Worm (Caenorhabditis elegans) whole organism, L1 larva: Measurements from ENCODE around the gene F48F7.3.

ENCODE experiments used
- C34B4.2 ChIP-seq: sonication (generic microtip); optimal IDR thresholded peaks from 2 replicates; lab custom pipeline; 2017; ENCODE audit warnings: mild to moderate bottlenecking, missing genetic modification characterization, missing compliant biosample characterization
- Y116A8C.19 ChIP-seq: sonication (generic microtip); optimal IDR thresholded peaks from 2 replicates; lab custom pipeline; 2016; ENCODE audit warnings: missing compliant biosample characterization, missing genetic modification characterization, borderline replicate concordance
- aha-1 ChIP-seq: fragments of 150-350 bp; optimal IDR thresholded peaks from 2 replicates; lab custom pipeline; 2014; ENCODE audit warnings: missing biosample characterization, missing genetic modification characterization
- ceh-8 ChIP-seq: fragments of 200-800 bp; sonication (Bioruptor generic); optimal IDR thresholded peaks from 2 replicates; lab custom pipeline; 2018; ENCODE audit warnings: mild to moderate bottlenecking, missing genetic modification characterization, moderate library complexity, missing compliant biosample characterization
- ceh-82 ChIP-seq, 3 experiments: fragments of 150-350 bp in 1 of 3; sonication (generic microtip) in 2 of 3; optimal IDR thresholded peaks; 2 replicates each; lab custom pipeline; 2014 to 2017; ENCODE audit warnings: missing biosample characterization in 3 of 3, missing genetic modification characterization in 3 of 3
- ceh-88 ChIP-seq: fragments of 200-800 bp; sonication (Bioruptor generic); IDR thresholded peaks from 2 replicates; pipeline ENCODE4 v1.3.6; 2022; ENCODE audit warnings: missing genetic modification characterization, missing compliant biosample characterization
- ces-1 ChIP-seq: fragments of 150-350 bp; optimal IDR thresholded peaks from 2 replicates; lab custom pipeline; 2014; ENCODE audit warnings: missing biosample characterization, missing genetic modification reagents, missing genetic modification characterization
- dsc-1 ChIP-seq: sonication (generic microtip); optimal IDR thresholded peaks from 2 replicates; lab custom pipeline; 2016; ENCODE audit warnings: mild to moderate bottlenecking, missing genetic modification characterization, missing compliant biosample characterization
- efl-1 ChIP-seq, 4 experiments: fragments of 150-350 bp; optimal IDR thresholded peaks in 3 of 4; peaks in 1 of 4; 1 replicate in 1 of 4; 2 replicates in 3 of 4; lab custom pipeline; 2014; ENCODE audit warnings: missing biosample characterization in 2 of 4, missing genetic modification characterization in 2 of 4, missing genetic modification reagents in 2 of 4
- efl-3 ChIP-seq: fragments of 200-800 bp; sonication (Bioruptor generic); optimal IDR thresholded peaks from 2 replicates; lab custom pipeline; 2018; ENCODE audit warnings: mild to moderate bottlenecking, missing genetic modification characterization, missing compliant biosample characterization
- egl-13 ChIP-seq: sonication (generic microtip); optimal IDR thresholded peaks from 2 replicates; lab custom pipeline; 2016; ENCODE audit warnings: missing genotype, missing genetic modification reagents, missing genetic modification characterization, missing compliant biosample characterization
- egl-27 ChIP-seq, 2 experiments: fragments of 150-350 bp in 1 of 2; sonication (generic microtip); optimal IDR thresholded peaks; 3 replicates each; lab custom pipeline; 2017 to 2018; ENCODE audit warnings: missing biosample characterization in 2 of 2, missing genetic modification characterization in 2 of 2, missing genetic modification reagents in 2 of 2
- elt-3 ChIP-seq, 6 experiments: fragments of 150-350 bp in 1 of 6; sonication (generic microtip); optimal IDR thresholded peaks; 2 replicates each; lab custom pipeline; 2017 to 2018; ENCODE audit warnings: missing biosample characterization in 6 of 6, missing genetic modification characterization in 6 of 6, inconsistent platforms in 1 of 6
- fkh-10 ChIP-seq: sonication (generic microtip); optimal IDR thresholded peaks from 2 replicates; lab custom pipeline; 2017; ENCODE audit warnings: missing biosample characterization, missing genetic modification reagents, missing genetic modification characterization
- fkh-4 ChIP-seq: sonication (generic microtip); optimal IDR thresholded peaks from 2 replicates; lab custom pipeline; 2016; ENCODE audit warnings: missing compliant biosample characterization, missing genetic modification characterization, borderline replicate concordance
- fkh-8 ChIP-seq: sonication (generic microtip); optimal IDR thresholded peaks from 2 replicates; lab custom pipeline; 2016; ENCODE audit warnings: mild to moderate bottlenecking, missing genetic modification characterization, missing compliant biosample characterization
- fos-1 ChIP-seq: fragments of 150-350 bp; optimal IDR thresholded peaks from 2 replicates; lab custom pipeline; 2014; ENCODE audit warnings: missing biosample characterization, missing genetic modification characterization
- hlh-17 ChIP-seq: fragments of 200-800 bp; sonication (Bioruptor generic); optimal IDR thresholded peaks from 2 replicates; lab custom pipeline; 2018; ENCODE audit warnings: missing genetic modification characterization, mild to moderate bottlenecking, missing compliant biosample characterization, moderate library complexity, borderline replicate concordance
- hpl-2 ChIP-seq: fragments of 150-350 bp; optimal IDR thresholded peaks from 2 replicates; lab custom pipeline; 2014; ENCODE audit warnings: missing biosample characterization, missing genetic modification reagents, missing genetic modification characterization
- irx-1 ChIP-seq: sonication (generic microtip); optimal IDR thresholded peaks from 2 replicates; lab custom pipeline; 2016; ENCODE audit warnings: missing genetic modification characterization, missing compliant biosample characterization
- jun-1 ChIP-seq: fragments of 150-350 bp; optimal IDR thresholded peaks from 2 replicates; lab custom pipeline; 2014; ENCODE audit warnings: missing biosample characterization, missing genetic modification reagents, missing genetic modification characterization
- lin-13 ChIP-seq: fragments of 150-350 bp; optimal IDR thresholded peaks from 2 replicates; lab custom pipeline; 2014; ENCODE audit warnings: missing biosample characterization, missing genetic modification reagents, missing genetic modification characterization
- lin-14 ChIP-seq: fragments of 200-800 bp; sonication (Bioruptor generic); optimal IDR thresholded peaks from 2 replicates; lab custom pipeline; 2018; ENCODE audit warnings: mild to moderate bottlenecking, missing genetic modification characterization, moderate library complexity, missing compliant biosample characterization
- lin-35 ChIP-seq, 2 experiments: fragments of 150-350 bp; optimal IDR thresholded peaks; 2 replicates each; lab custom pipeline; 2014; ENCODE audit warnings: missing biosample characterization in 2 of 2, missing genetic modification characterization in 2 of 2, missing genetic modification reagents in 2 of 2
- lin-39 ChIP-seq: fragments of 150-350 bp; optimal IDR thresholded peaks from 2 replicates; lab custom pipeline; 2014; ENCODE audit warnings: missing biosample characterization, missing genetic modification reagents, missing genetic modification characterization
- lsy-2 ChIP-seq, 2 experiments: fragments of 150-350 bp; optimal IDR thresholded peaks; 2 replicates each; lab custom pipeline; 2014; ENCODE audit warnings: missing biosample characterization in 2 of 2, missing genetic modification characterization in 2 of 2
- mab-9 ChIP-seq: fragments of 200-800 bp; sonication (Bioruptor generic); IDR thresholded peaks from 2 replicates; pipeline ENCODE4 v1.3.6; 2022; ENCODE audit warnings: missing genetic modification reagents, missing genetic modification characterization, missing compliant biosample characterization
- nhr-20 ChIP-seq: sonication (generic microtip); optimal IDR thresholded peaks from 2 replicates; lab custom pipeline; 2016; ENCODE audit warnings: mild to moderate bottlenecking, missing genetic modification characterization, missing compliant biosample characterization
- nhr-71 ChIP-seq: sonication (generic microtip); optimal IDR thresholded peaks from 2 replicates; lab custom pipeline; 2016; ENCODE audit warnings: mild to moderate bottlenecking, missing genetic modification characterization, moderate library complexity, missing compliant biosample characterization
- nhr-77 ChIP-seq: fragments of 150-350 bp; optimal IDR thresholded peaks from 2 replicates; lab custom pipeline; 2014; ENCODE audit warnings: missing biosample characterization, missing genetic modification characterization
- nhr-85 ChIP-seq: sonication (generic microtip); peaks from one replicate; lab custom pipeline; 2016; ENCODE audit warnings: missing genetic modification characterization, inconsistent platforms, missing compliant biosample characterization
- nhr-90 ChIP-seq: sonication (generic microtip); optimal IDR thresholded peaks from 2 replicates; lab custom pipeline; 2016; ENCODE audit warnings: mild to moderate bottlenecking, missing genetic modification characterization, missing compliant biosample characterization; ENCODE audit not compliant: poor library complexity
- pag-3 ChIP-seq: sonication (generic microtip); optimal IDR thresholded peaks from 2 replicates; lab custom pipeline; 2017; ENCODE audit warnings: missing genetic modification characterization, mild to moderate bottlenecking, missing compliant biosample characterization, antibody characterized with exemption, borderline replicate concordance; ENCODE audit not compliant: insufficient read depth
- snpc-4 ChIP-seq: fragments of 150-350 bp; optimal IDR thresholded peaks from 2 replicates; lab custom pipeline; 2014; ENCODE audit warnings: missing biosample characterization, missing genetic modification characterization
- snu-23 ChIP-seq: sonication (generic microtip); optimal IDR thresholded peaks from 2 replicates; lab custom pipeline; 2016; ENCODE audit warnings: missing genetic modification characterization, missing compliant biosample characterization
- sox-4 ChIP-seq: sonication (generic microtip); optimal IDR thresholded peaks from 2 replicates; lab custom pipeline; 2016; ENCODE audit warnings: missing genetic modification characterization, missing compliant biosample characterization
- unc-30 ChIP-seq: sonication (generic microtip); optimal IDR thresholded peaks from 2 replicates; lab custom pipeline; 2017; ENCODE audit warnings: missing biosample characterization, missing genetic modification characterization
- xbp-1 ChIP-seq: sonication (generic microtip); optimal IDR thresholded peaks from 2 replicates; lab custom pipeline; 2016; ENCODE audit warnings: missing genetic modification characterization, missing compliant biosample characterization
- zag-1 ChIP-seq: fragments of 150-350 bp; optimal IDR thresholded peaks from 2 replicates; lab custom pipeline; 2014; ENCODE audit warnings: missing biosample characterization, missing genetic modification characterization
- zip-4 ChIP-seq: fragments of 200-800 bp; sonication (Bioruptor generic); optimal IDR thresholded peaks from 2 replicates; lab custom pipeline; 2018; ENCODE audit warnings: mild to moderate bottlenecking, missing genetic modification characterization, moderate library complexity, missing compliant biosample characterization
- ztf-11 ChIP-seq, 2 experiments: sonication (generic microtip); optimal IDR thresholded peaks; 2 replicates each; lab custom pipeline; 2016 to 2017; ENCODE audit warnings: missing genetic modification characterization in 2 of 2, missing biosample characterization in 1 of 2, missing compliant biosample characterization in 1 of 2

The F48F7.3 gene

DNA sequence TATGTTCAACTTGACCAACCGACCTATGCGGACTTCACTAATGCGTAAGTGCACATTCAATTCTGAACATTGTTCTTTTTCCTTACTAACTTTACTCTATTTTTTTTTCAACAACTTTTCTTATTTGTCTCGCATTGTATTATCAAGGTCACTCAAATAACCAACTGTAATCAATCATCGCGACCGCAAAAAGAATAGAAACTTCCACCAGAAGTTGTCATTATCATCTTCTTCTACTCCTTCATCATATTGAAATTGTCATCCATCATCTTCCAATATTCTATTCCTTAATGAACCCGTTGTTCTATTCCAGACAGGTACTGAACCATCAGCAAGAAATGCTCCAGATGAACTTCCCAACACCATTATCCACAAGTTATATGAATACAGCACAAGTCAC is 23.9 kb upstream of the F48F7.3 start (continued):
- TF ChIP-seq fkh-4 (tag; lab: Kevin White, UChicago), result no peak
- TF ChIP-seq efl-3 (GFP tag; lab: Kevin White, UChicago), result no peak
- TF ChIP-seq pag-3 (tag; lab: Kevin White, UChicago), result no peak
- TF ChIP-seq unc-30 (tag; lab: Kevin White, UChicago), result no peak
- TF ChIP-seq aha-1 (tag; lab: Kevin White, UChicago), result no peak
- no peak for TF ChIP-seq ztf-11 (tag; optimal IDR thresholded peaks at IDR 0.05; lab: Kevin White, UChicago)
- TF ChIP-seq ceh-88, result no peak
- TF ChIP-seq Y116A8C.19, result no peak
- TF ChIP-seq irx-1, result peak; percentile 3
- no peak for TF ChIP-seq zip-4 (GFP tag; lab: Kevin White, UChicago)
- no peak for TF ChIP-seq fkh-10 (GFP tag; lab: Kevin White, UChicago)
- TF ChIP-seq mab-9 (GFP tag; lab: Robert Waterston, UW), result no peak
- TF ChIP-seq ceh-8, result no peak
- no peak for TF ChIP-seq fkh-8 (tag; lab: Kevin White, UChicago)
- TF ChIP-seq egl-27 (tag; optimal IDR thresholded peaks at IDR 0.05; lab: Kevin White, UChicago), result no peak
- TF ChIP-seq hpl-2 (GFP tag; lab: Kevin White, UChicago), result no peak
- TF ChIP-seq efl-1 (optimal IDR thresholded peaks at IDR 0.05; lab: Kevin White, UChicago), result no peak
- no peak for TF ChIP-seq efl-1 (GFP tag; optimal IDR thresholded peaks at IDR 0.05 in 1 of 2; lab: Kevin White, UChicago)
- TF ChIP-seq lsy-2 (tag; optimal IDR thresholded peaks at IDR 0.05; lab: Kevin White, UChicago), result peak in 1 of 2 experiments; percentile 22
- peak; percentile 38 for TF ChIP-seq nhr-20
- TF ChIP-seq nhr-90, result no peak
- TF ChIP-seq lin-14 (GFP tag; lab: Kevin White, UChicago), result peak; percentile 19
- TF ChIP-seq dsc-1 (tag; lab: Kevin White, UChicago), result no peak
- no peak for TF ChIP-seq egl-13 (tag; lab: Kevin White, UChicago)
- no peak for TF ChIP-seq ces-1 (GFP tag; lab: Kevin White, UChicago)
- no peak for TF ChIP-seq nhr-77 (tag; lab: Kevin White, UChicago)

DNA sequence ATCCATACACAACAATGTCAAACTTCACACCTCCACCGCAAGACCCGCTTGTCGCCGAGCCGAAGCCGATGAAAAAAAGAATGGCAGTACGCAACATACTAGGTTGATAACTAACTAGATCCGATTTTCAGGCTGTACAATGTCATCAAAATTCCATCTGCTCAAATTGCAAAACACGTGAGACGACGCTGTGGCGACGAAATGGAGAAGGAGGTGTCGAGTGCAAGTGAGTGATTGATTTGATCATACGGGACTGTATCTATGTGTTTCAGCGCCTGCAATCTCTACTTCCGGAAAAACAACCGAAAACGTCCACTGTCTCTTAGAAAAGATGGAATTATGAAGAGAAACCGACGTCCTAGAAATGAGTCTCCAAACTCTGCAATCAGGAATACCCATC is 23.0 kb upstream of the F48F7.3 start:
- TF ChIP-seq lin-14 (GFP tag; lab: Kevin White, UChicago) (peak; percentile 20), nhr-20 (peak; percentile 24), efl-1 (optimal IDR thresholded peaks at IDR 0.05; lab: Kevin White, UChicago) (no peak), efl-1 (GFP tag; optimal IDR thresholded peaks at IDR 0.05 in 1 of 2; lab: Kevin White, UChicago) (peak in 1 of 2 experiments; percentile 42), xbp-1 (no peak), snu-23 (peak; percentile 10), fkh-10 (GFP tag; lab: Kevin White, UChicago) (no peak), sox-4 (tag; lab: Kevin White, UChicago) (no peak), nhr-71 (tag; lab: Kevin White, UChicago) (peak; percentile 21), unc-30 (tag; lab: Kevin White, UChicago) (no peak), ceh-8 (no peak), zag-1 (tag; lab: Kevin White, UChicago) (no peak), nhr-90 (peak; percentile 13), C34B4.2 (tag; lab: Kevin White, UChicago) (no peak), ces-1 (GFP tag; lab: Kevin White, UChicago) (no peak), fos-1 (tag; lab: Kevin White, UChicago) (no peak), hlh-17 (no peak), lin-13 (GFP tag; lab: Kevin White, UChicago) (no peak), ceh-82 (tag; optimal IDR thresholded peaks at IDR 0.05; lab: Kevin White, UChicago) (no peak), hpl-2 (GFP tag; lab: Kevin White, UChicago) (no peak), lin-35 (GFP tag; optimal IDR thresholded peaks at IDR 0.05; lab: Kevin White, UChicago) (peak in 1 of 2 experiments; percentile 38), elt-3 (tag; optimal IDR thresholded peaks at IDR 0.05; lab: Kevin White, UChicago) (peak in 2 of 6 experiments; percentile 35 to 40), nhr-85 (tag; lab: Kevin White, UChicago) (peak; percentile 81), aha-1 (tag; lab: Kevin White, UChicago) (no peak), snpc-4 (no peak), jun-1 (tag; lab: Kevin White, UChicago) (no peak), lin-39 (tag; lab: Kevin White, UChicago) (no peak)
